Fruit fly (Drosophila melanogaster): ENCODE results near the gene CG12729.

The CG12729 gene

dm6 chrX:5873164-5873563, 28.1 kb downstream of the CG12729 start, which contains the start of gene GAA1 (continued):
- TF ChIP-seq CG17802 (tag; optimal IDR thresholded peaks at IDR 0.05) (no peak), Myb (GFP tag; optimal IDR thresholded peaks at IDR 0.05) (no peak), stc (GFP tag; IDR thresholded peaks at IDR 0.05) (no peak), Sox102F (GFP tag; optimal IDR thresholded peaks at IDR 0.05) (no peak), CG14667 (GFP tag; IDR thresholded peaks at IDR 0.05) (no peak), insv (GFP tag; optimal IDR thresholded peaks at IDR 0.05) (no peak), Dek (tag; optimal IDR thresholded peaks at IDR 0.05) (no peak), lmd (GFP tag; IDR thresholded peaks at IDR 0.05) (no peak), CG10979 (tag; optimal IDR thresholded peaks at IDR 0.05) (no peak), CG9437 (GFP tag; optimal IDR thresholded peaks at IDR 0.05) (peak; percentile 0), abd-A (tag; optimal IDR thresholded peaks at IDR 0.05) (no peak), al (GFP tag; IDR thresholded peaks at IDR 0.05) (0 out of 2 replicates have a peak, but pooled peaks have one; percentile 13), Usf (GFP tag; optimal IDR thresholded peaks at IDR 0.05) (no peak), fd102C (GFP tag; optimal IDR thresholded peaks at IDR 0.05) (no peak), org-1 (GFP tag; optimal IDR thresholded peaks at IDR 0.05) (no peak), CG4328 (GFP tag; optimal IDR thresholded peaks at IDR 0.05) (no peak), CG8281 (tag; optimal IDR thresholded peaks at IDR 0.05) (no peak), gro (GFP tag; optimal IDR thresholded peaks at IDR 0.05) (no peak), Dad (GFP tag; optimal IDR thresholded peaks at IDR 0.05) (no peak), CG11723 (GFP tag; optimal IDR thresholded peaks at IDR 0.05) (no peak), CG9932 (GFP tag; IDR thresholded peaks at IDR 0.05) (peak; percentile 40; the same call in 1 of the 2 replicates), Gug (GFP tag; IDR thresholded peaks at IDR 0.05) (peak; percentile 20; the same call in 1 of the 4 replicates), CG6254 (GFP tag; optimal IDR thresholded peaks at IDR 0.05) (no peak), grau (tag; optimal IDR thresholded peaks at IDR 0.05) (peak; percentile 26), jigr1 (GFP tag; IDR thresholded peaks at IDR 0.05) (no peak), CG9609 (GFP tag; optimal IDR thresholded peaks at IDR 0.05) (no peak), mam (GFP tag; optimal IDR thresholded peaks at IDR 0.05) (no peak), Elba2 (GFP tag; optimal IDR thresholded peaks at IDR 0.05) (no peak), maf-S (GFP tag; optimal IDR thresholded peaks at IDR 0.05) (no peak), Dip2 (GFP tag; IDR thresholded peaks at IDR 0.05) (no peak), oc (tag; optimal IDR thresholded peaks at IDR 0.05) (no peak), Bgb (GFP tag; IDR thresholded peaks at IDR 0.05; ENCODE audit: partially characterized antibody) (peak; percentile 86), CG30403 (GFP tag; optimal IDR thresholded peaks at IDR 0.05) (no peak), Fer1 (GFP tag; optimal IDR thresholded peaks at IDR 0.05) (peak; percentile 10), trem (tag; optimal IDR thresholded peaks at IDR 0.05) (peak; percentile 21), ind (GFP tag; optimal IDR thresholded peaks at IDR 0.05) (peak; percentile 3), Fer3 (tag; optimal IDR thresholded peaks at IDR 0.05) (no peak), zfh1 (GFP tag; IDR thresholded peaks at IDR 0.05) (no peak), cas (GFP tag; IDR thresholded peaks at IDR 0.05) (no peak), CG18619 (GFP tag; optimal IDR thresholded peaks at IDR 0.05) (no peak), lbe (GFP tag; optimal IDR thresholded peaks at IDR 0.05) (no peak), BtbVII (GFP tag; optimal IDR thresholded peaks at IDR 0.05) (no peak), run (tag; optimal IDR thresholded peaks at IDR 0.05) (no peak), CG16815 (GFP tag; optimal IDR thresholded peaks at IDR 0.05) (no peak), fd64A (GFP tag; optimal IDR thresholded peaks at IDR 0.05) (no peak), CG15514 (GFP tag; optimal IDR thresholded peaks at IDR 0.05) (peak; percentile 26), eve (GFP tag; optimal IDR thresholded peaks at IDR 0.05) (no peak), CG8944 (GFP tag; optimal IDR thresholded peaks at IDR 0.05) (no peak), mirr (GFP tag; optimal IDR thresholded peaks at IDR 0.05) (no peak), Lim3 (GFP tag; IDR thresholded peaks at IDR 0.05) (no peak), kah (GFP tag; optimal IDR thresholded peaks at IDR 0.05) (no peak), Tbp (GFP tag; optimal IDR thresholded peaks at IDR 0.05) (no peak)
